Worm (Caenorhabditis elegans) whole organism, young adult: ENCODE measurements around the gene str-64.

Experiments
- ceh-100 ChIP-seq: fragments of 200-800 bp; sonication (Bioruptor generic); IDR thresholded peaks from 2 replicates; pipeline ENCODE4 v1.3.6; 2022; ENCODE audit warnings: missing genetic modification reagents, missing genetic modification characterization, missing compliant biosample characterization
- ceh-79 ChIP-seq: sonication (generic microtip); optimal IDR thresholded peaks from 2 replicates; lab custom pipeline; 2017; ENCODE audit warnings: mild to moderate bottlenecking, missing genetic modification characterization, missing compliant biosample characterization
- lin-54 ChIP-seq: fragments of 200-800 bp; sonication (Bioruptor generic); optimal IDR thresholded peaks from 2 replicates; lab custom pipeline; 2018; ENCODE audit warnings: mild to moderate bottlenecking, missing genetic modification characterization, missing compliant biosample characterization
- nhr-90 ChIP-seq: sonication (generic microtip); optimal IDR thresholded peaks from 2 replicates; lab custom pipeline; 2016; ENCODE audit warnings: missing genotype, mild to moderate bottlenecking, missing genetic modification characterization, missing compliant biosample characterization
- snpc-4 ChIP-seq, 5 experiments: fragments of 150-350 bp in 1 of 5; sonication (generic microtip) in 4 of 5; optimal IDR thresholded peaks; 2 replicates each; lab custom pipeline; 2014 to 2018; ENCODE audit warnings: missing genetic modification characterization in 5 of 5, missing biosample characterization in 3 of 5, antibody characterized with exemption in 2 of 5, mild to moderate bottlenecking in 2 of 5, missing compliant biosample characterization in 2 of 5, missing genotype in 2 of 5, moderate library complexity in 2 of 5, missing genetic modification reagents in 1 of 5
- somi-1 ChIP-seq: fragments of 200-800 bp; sonication (Bioruptor generic); optimal IDR thresholded peaks from 2 replicates; lab custom pipeline; 2018; ENCODE audit warnings: mild to moderate bottlenecking, missing genetic modification characterization, missing compliant biosample characterization
- xnd-1 ChIP-seq: sonication (generic microtip); optimal IDR thresholded peaks from 2 replicates; lab custom pipeline; 2016; ENCODE audit warnings: missing genotype, missing genetic modification reagents, missing genetic modification characterization, missing compliant biosample characterization

DNA sequence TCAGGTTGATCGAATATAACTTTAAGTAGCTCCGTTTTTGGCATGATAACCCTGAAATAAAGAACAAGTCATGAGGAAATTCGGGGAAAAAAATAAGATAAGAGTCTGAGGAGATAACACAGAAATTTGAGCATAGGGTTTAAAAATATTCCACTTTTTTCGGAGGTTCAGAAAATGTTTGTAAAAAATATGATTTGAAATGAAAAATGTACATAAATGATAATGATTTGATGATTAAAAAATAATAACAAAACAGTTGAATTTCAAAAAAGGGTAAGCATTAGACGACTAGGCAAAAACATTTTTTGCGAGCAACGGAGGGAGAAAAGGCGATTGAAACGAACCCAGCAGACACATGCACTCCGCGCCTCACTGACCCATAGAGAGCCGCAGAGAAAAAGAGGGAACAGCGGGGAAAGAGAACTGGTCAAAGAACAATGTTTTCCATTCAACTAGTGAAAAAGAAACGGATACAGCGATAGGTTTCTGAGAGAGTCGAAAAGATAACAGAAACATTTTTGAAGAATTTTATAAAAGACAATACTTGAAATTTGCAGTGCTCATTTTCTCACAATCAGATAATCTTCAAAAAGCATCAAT lies 29.1 kb downstream of the str-64 start, which contains the start of gene arrd-18:
- TF ChIP-seq somi-1 (GFP tag; lab: Kevin White, UChicago) (no peak), ceh-100 (GFP tag; lab: Robert Waterston, UW) (no peak), xnd-1 (tag; lab: Kevin White, UChicago) (no peak), snpc-4 (GFP tag; optimal IDR thresholded peaks at IDR 0.05; lab: Kevin White, UChicago) (no peak), snpc-4 (tag; optimal IDR thresholded peaks at IDR 0.05; lab: Kevin White, UChicago) (no peak), lin-54 (GFP tag; lab: Kevin White, UChicago) (no peak), ceh-79 (tag; lab: Kevin White, UChicago) (no peak), nhr-90 (no peak)
